Fruit fly (Drosophila melanogaster) whole organism, adult: ENCODE measurements around the gene CG31050.

ENCODE experiments used
- CG33017 ChIP-seq: fragments of 200-800 bp; sonication (Bioruptor generic); optimal IDR thresholded peaks from 2 replicates; lab custom pipeline; 2018; ENCODE audit warnings: missing biosample characterization, mild to moderate bottlenecking, missing genetic modification characterization, moderate library complexity
- kay ChIP-seq: fragments of 200-800 bp; sonication (Bioruptor generic); peaks from one replicate; lab custom pipeline; 2016; ENCODE audit warnings: missing biosample characterization, missing genetic modification characterization, borderline replicate concordance
- ovo ChIP-seq: fragments of 200-800 bp; sonication (Bioruptor generic); optimal IDR thresholded peaks from 2 replicates; lab custom pipeline; 2016; ENCODE audit warnings: missing biosample characterization, missing genetic modification characterization

DNA sequence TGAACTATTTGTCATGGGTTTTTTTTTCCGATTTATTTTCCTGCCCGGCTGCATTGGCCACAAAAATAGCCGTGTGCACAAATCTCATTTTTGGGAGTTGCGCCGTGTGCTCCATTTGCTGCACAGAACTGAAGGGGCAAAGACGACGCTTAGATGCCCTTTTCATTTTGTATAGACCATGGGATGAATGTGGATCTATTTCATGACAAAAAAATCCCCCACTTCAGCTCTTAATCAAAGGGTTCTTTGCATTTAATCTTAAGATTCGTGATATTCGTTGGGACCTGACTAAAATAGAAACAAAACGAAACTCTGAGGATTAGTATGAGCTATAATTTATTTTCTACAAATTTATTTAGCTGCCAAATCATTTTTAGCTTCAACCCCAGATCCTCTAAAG lies 20.2 kb downstream of the CG31050 start:
- no peak for TF ChIP-seq kay
- no peak for TF ChIP-seq ovo (GFP tag; lab: Kevin White, UChicago)
- TF ChIP-seq CG33017 (tag; lab: Kevin White, UChicago): no peak
